Fruit fly (Drosophila melanogaster) whole organism, prepupa: ENCODE data around the gene Lam.

Source experiments
- Blimp-1 ChIP-seq: fragments of 200-800 bp; sonication (Bioruptor generic); optimal IDR thresholded peaks from 3 replicates; lab custom pipeline; 2017; ENCODE audit warnings: missing biosample characterization, missing genetic modification characterization, mild to moderate bottlenecking, moderate library complexity, missing genetic modification reagents
- CG10631 ChIP-seq: fragments of 200-800 bp; sonication (Bioruptor generic); optimal IDR thresholded peaks from 2 replicates; lab custom pipeline; 2016; ENCODE audit warnings: missing biosample characterization, missing genetic modification characterization
- CG10669 ChIP-seq: fragments of 200-800 bp; sonication (Bioruptor generic); optimal IDR thresholded peaks from 3 replicates; lab custom pipeline; 2018; ENCODE audit warnings: missing biosample characterization, mild to moderate bottlenecking, missing genetic modification characterization, moderate library complexity
- CG11294 ChIP-seq: fragments of 200-800 bp; sonication (Bioruptor generic); IDR thresholded peaks from 2 replicates; pipeline ENCODE4 v1.3.6; 2022; ENCODE audit warnings: missing biosample characterization, missing genetic modification characterization
- CG11762 ChIP-seq: fragments of 200-800 bp; sonication (Bioruptor generic); optimal IDR thresholded peaks from 3 replicates; lab custom pipeline; 2016; ENCODE audit warnings: missing biosample characterization, missing genetic modification characterization; ENCODE audit not compliant: insufficient read depth
- CG15336 ChIP-seq: fragments of 200-800 bp; sonication (Bioruptor generic); IDR thresholded peaks from 2 replicates; pipeline ENCODE4 v1.3.6; 2022; ENCODE audit warnings: missing biosample characterization, missing genetic modification characterization
- CG1621 ChIP-seq: fragments of 200-800 bp; sonication (Bioruptor generic); optimal IDR thresholded peaks from 3 replicates; lab custom pipeline; 2018; ENCODE audit warnings: missing biosample characterization, mild to moderate bottlenecking, missing genetic modification characterization
- CG16779 ChIP-seq: fragments of 200-800 bp; sonication (Bioruptor generic); optimal IDR thresholded peaks from 3 replicates; lab custom pipeline; 2017; ENCODE audit warnings: missing biosample characterization, mild to moderate bottlenecking, missing genetic modification characterization
- CG3032 ChIP-seq: fragments of 200-800 bp; optimal IDR thresholded peaks from 2 replicates; lab custom pipeline; 2019; ENCODE audit warnings: missing biosample characterization, mild to moderate bottlenecking, missing genetic modification characterization, moderate library complexity
- CG31627 ChIP-seq: fragments of 200-800 bp; sonication (Bioruptor generic); optimal IDR thresholded peaks from 3 replicates; lab custom pipeline; 2016; ENCODE audit warnings: missing biosample characterization, missing genetic modification characterization
- CG32006 ChIP-seq: fragments of 200-800 bp; sonication (Bioruptor generic); optimal IDR thresholded peaks from 3 replicates; lab custom pipeline; 2017; ENCODE audit warnings: missing biosample characterization, mild to moderate bottlenecking, missing genetic modification characterization
- CG34406 ChIP-seq: fragments of 200-800 bp; sonication (Bioruptor generic); optimal IDR thresholded peaks from 3 replicates; lab custom pipeline; 2016; ENCODE audit warnings: missing biosample characterization, missing genetic modification characterization
- CG3919 ChIP-seq: fragments of 200-800 bp; sonication (Bioruptor generic); optimal IDR thresholded peaks from 3 replicates; lab custom pipeline; 2016; ENCODE audit warnings: missing biosample characterization, missing genetic modification characterization
- CG6276 ChIP-seq: fragments of 200-800 bp; sonication (Bioruptor generic); optimal IDR thresholded peaks from 2 replicates; lab custom pipeline; 2017; ENCODE audit warnings: missing biosample characterization, mild to moderate bottlenecking, missing genetic modification characterization
- CG6792 ChIP-seq: fragments of 200-800 bp; sonication (Bioruptor generic); optimal IDR thresholded peaks from 3 replicates; lab custom pipeline; 2016; ENCODE audit warnings: missing biosample characterization, missing genetic modification characterization
- CG6808 ChIP-seq: fragments of 200-800 bp; sonication (Bioruptor generic); optimal IDR thresholded peaks from 3 replicates; lab custom pipeline; 2017; ENCODE audit warnings: missing biosample characterization, missing genetic modification characterization, mild to moderate bottlenecking, moderate library complexity, missing genetic modification reagents
- CG6854 ChIP-seq: fragments of 200-800 bp; sonication (Bioruptor generic); optimal IDR thresholded peaks from 2 replicates; lab custom pipeline; 2017; ENCODE audit warnings: missing biosample characterization, mild to moderate bottlenecking, missing genetic modification characterization
- CG7368 ChIP-seq: fragments of 200-800 bp; sonication (Bioruptor generic); optimal IDR thresholded peaks from 3 replicates; lab custom pipeline; 2016; ENCODE audit warnings: missing biosample characterization, missing genetic modification characterization
- CG8119 ChIP-seq: fragments of 200-800 bp; sonication (Bioruptor generic); IDR thresholded peaks from 3 replicates; pipeline ENCODE4 v1.3.6; 2022; ENCODE audit warnings: missing biosample characterization, missing genetic modification characterization
- CG8319 ChIP-seq: fragments of 200-800 bp; sonication (Bioruptor generic); optimal IDR thresholded peaks from 3 replicates; lab custom pipeline; 2016; ENCODE audit warnings: missing biosample characterization, missing genetic modification characterization
- CG9139 ChIP-seq: fragments of 200-800 bp; sonication (Bioruptor generic); optimal IDR thresholded peaks from 3 replicates; lab custom pipeline; 2017; ENCODE audit warnings: missing biosample characterization, mild to moderate bottlenecking, missing genetic modification characterization
- Eip93F ChIP-seq: fragments of 200-800 bp; sonication (Bioruptor generic); optimal IDR thresholded peaks from 2 replicates; lab custom pipeline; 2016; ENCODE audit warnings: missing biosample characterization, mild to moderate bottlenecking, missing genetic modification characterization
- Ets21C ChIP-seq: fragments of 200-800 bp; sonication (Bioruptor generic); optimal IDR thresholded peaks from 3 replicates; lab custom pipeline; 2016; ENCODE audit warnings: missing biosample characterization, missing genetic modification characterization
- Gug ChIP-seq: fragments of 200-800 bp; sonication (Bioruptor generic); IDR thresholded peaks from 2 replicates; pipeline ENCODE4 v1.3.6; 2022; ENCODE audit warnings: missing biosample characterization, missing genetic modification characterization
- Hr38 ChIP-seq: sonication (Bioruptor generic); optimal IDR thresholded peaks from 2 replicates; lab custom pipeline; 2016; ENCODE audit warnings: missing biosample characterization, missing genetic modification characterization
- Hr39 ChIP-seq: fragments of 200-800 bp; sonication (Bioruptor generic); optimal IDR thresholded peaks from 2 replicates; lab custom pipeline; 2016; ENCODE audit warnings: missing biosample characterization, missing genetic modification characterization
- Hr4 ChIP-seq: fragments of 200-800 bp; sonication (Bioruptor generic); optimal IDR thresholded peaks from 3 replicates; lab custom pipeline; 2016; ENCODE audit warnings: missing biosample characterization, missing genetic modification characterization
- Lpt ChIP-seq: fragments of 200-800 bp; sonication (Bioruptor generic); optimal IDR thresholded peaks from 3 replicates; lab custom pipeline; 2016; ENCODE audit warnings: missing biosample characterization, missing genetic modification characterization
- Met ChIP-seq: fragments of 200-800 bp; sonication (Bioruptor generic); optimal IDR thresholded peaks from 3 replicates; lab custom pipeline; 2016; ENCODE audit warnings: missing biosample characterization, missing genetic modification characterization
- OdsH ChIP-seq: fragments of 200-800 bp; sonication (Bioruptor generic); optimal IDR thresholded peaks from 3 replicates; lab custom pipeline; 2016; ENCODE audit warnings: missing biosample characterization, missing genetic modification characterization
- Smox ChIP-seq: fragments of 200-800 bp; sonication (Bioruptor generic); optimal IDR thresholded peaks from 3 replicates; lab custom pipeline; 2016; ENCODE audit warnings: missing biosample characterization, missing genetic modification characterization
- Sox102F ChIP-seq: fragments of 200-800 bp; sonication (Bioruptor generic); optimal IDR thresholded peaks from 2 replicates; lab custom pipeline; 2016; ENCODE audit warnings: missing biosample characterization, mild to moderate bottlenecking, missing genetic modification characterization
- Sox14 ChIP-seq: fragments of 200-800 bp; sonication (Bioruptor generic); optimal IDR thresholded peaks from 3 replicates; lab custom pipeline; 2016; ENCODE audit warnings: missing biosample characterization, missing genetic modification characterization
- Sox15 ChIP-seq: fragments of 200-800 bp; sonication (Bioruptor generic); optimal IDR thresholded peaks from 3 replicates; lab custom pipeline; 2016; ENCODE audit warnings: missing biosample characterization, missing genetic modification characterization
- acj6 ChIP-seq: fragments of 200-800 bp; sonication (Bioruptor generic); optimal IDR thresholded peaks from 3 replicates; lab custom pipeline; 2016; ENCODE audit warnings: missing biosample characterization, missing genetic modification characterization
- dac ChIP-seq: fragments of 200-800 bp; sonication (Bioruptor generic); optimal IDR thresholded peaks from 2 replicates; lab custom pipeline; 2017; ENCODE audit warnings: missing biosample characterization, mild to moderate bottlenecking, missing genetic modification characterization
- dsx ChIP-seq: fragments of 200-800 bp; optimal IDR thresholded peaks from 3 replicates; lab custom pipeline; 2019; ENCODE audit warnings: missing biosample characterization, mild to moderate bottlenecking, missing genetic modification characterization, moderate library complexity; ENCODE audit not compliant: poor library complexity, severe bottlenecking
- esn ChIP-seq: fragments of 200-800 bp; sonication (Bioruptor generic); optimal IDR thresholded peaks from 2 replicates; lab custom pipeline; 2016; ENCODE audit warnings: missing biosample characterization, mild to moderate bottlenecking, missing genetic modification characterization, moderate library complexity
- fd59A ChIP-seq: fragments of 200-800 bp; sonication (Bioruptor generic); optimal IDR thresholded peaks from 2 replicates; lab custom pipeline; 2017; ENCODE audit warnings: missing biosample characterization, mild to moderate bottlenecking, missing genetic modification characterization, missing genetic modification reagents
- fd85E ChIP-seq: fragments of 200-800 bp; sonication (Bioruptor generic); optimal IDR thresholded peaks from 3 replicates; lab custom pipeline; 2016; ENCODE audit warnings: missing biosample characterization, missing genetic modification characterization
- fkh ChIP-seq: fragments of 200-800 bp; sonication (Bioruptor generic); optimal IDR thresholded peaks from 3 replicates; lab custom pipeline; 2017; ENCODE audit warnings: missing biosample characterization, mild to moderate bottlenecking, missing genetic modification characterization, moderate library complexity
- lz ChIP-seq: fragments of 200-800 bp; sonication (Bioruptor generic); optimal IDR thresholded peaks from 3 replicates; lab custom pipeline; 2016; ENCODE audit warnings: missing biosample characterization, missing genetic modification characterization
- net ChIP-seq: fragments of 200-800 bp; sonication (Bioruptor generic); optimal IDR thresholded peaks from 3 replicates; lab custom pipeline; 2016; ENCODE audit warnings: missing biosample characterization, missing genetic modification characterization
- pdm3 ChIP-seq: fragments of 200-800 bp; sonication (Bioruptor generic); optimal IDR thresholded peaks from 3 replicates; lab custom pipeline; 2016; ENCODE audit warnings: missing biosample characterization, missing genetic modification characterization
- salr ChIP-seq, 2 experiments: fragments of 200-800 bp; sonication (Bioruptor generic); optimal IDR thresholded peaks; 3 replicates each; lab custom pipeline; 2016 to 2018; ENCODE audit warnings: missing biosample characterization in 2 of 2, missing genetic modification characterization in 2 of 2, mild to moderate bottlenecking in 1 of 2
- spab ChIP-seq: fragments of 200-800 bp; sonication (Bioruptor generic); optimal IDR thresholded peaks from 2 replicates; lab custom pipeline; 2017; ENCODE audit warnings: missing biosample characterization, mild to moderate bottlenecking, missing genetic modification characterization, missing genetic modification reagents
- svp ChIP-seq: fragments of 200-800 bp; sonication (Bioruptor generic); peaks from one replicate; lab custom pipeline; 2016; ENCODE audit warnings: missing biosample characterization, missing genetic modification characterization
- vri ChIP-seq: fragments of 200-800 bp; sonication (Bioruptor generic); optimal IDR thresholded peaks from 3 replicates; lab custom pipeline; 2016; ENCODE audit warnings: missing biosample characterization, mild to moderate bottlenecking, missing genetic modification characterization

Gene Lam

DNA sequence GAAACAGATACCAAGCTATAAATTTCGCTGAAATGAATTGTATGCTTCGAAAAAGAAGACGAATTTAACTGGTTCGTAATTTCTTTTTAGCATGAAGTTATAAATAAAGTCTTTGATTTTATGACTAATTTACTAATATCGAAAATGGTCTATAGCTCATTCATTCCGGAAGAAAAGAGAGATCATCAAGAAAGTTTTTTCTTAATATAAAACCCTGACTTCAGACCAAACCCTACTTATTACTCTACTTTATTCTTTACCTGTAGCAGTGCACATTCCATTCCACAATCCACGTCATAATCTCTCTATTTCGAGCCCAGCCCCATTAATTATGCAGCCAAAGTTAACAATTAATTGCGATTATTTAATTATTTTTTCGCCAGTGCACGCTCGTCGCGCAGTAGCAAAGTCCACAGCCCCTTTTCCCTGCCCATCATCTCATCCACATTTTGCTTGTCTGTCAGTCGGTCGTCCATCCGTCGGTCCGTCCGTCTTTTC, 48.3 kb upstream of the Lam start (continued):
- TF ChIP-seq OdsH (GFP tag; lab: Kevin White, UChicago) (peak; percentile 46), svp (GFP tag; lab: Kevin White, UChicago) (peak; percentile 68), CG15336 (peak; percentile 31; the same call in 1 of the 2 replicates), esn (GFP tag; lab: Kevin White, UChicago) (peak; percentile 36), dac (peak; percentile 15), CG31627 (GFP tag; lab: Kevin White, UChicago) (peak; percentile 18), fd59A (GFP tag; lab: Kevin White, UChicago) (peak; percentile 49), Lpt (GFP tag; lab: Kevin White, UChicago) (no peak), spab (peak; percentile 55), CG34406 (GFP tag; lab: Kevin White, UChicago) (peak; percentile 29), CG9139 (peak; percentile 26), CG3032 (tag; lab: Kevin White, UChicago) (peak; percentile 42), Blimp-1 (GFP tag; lab: Kevin White, UChicago) (no peak)

DNA sequence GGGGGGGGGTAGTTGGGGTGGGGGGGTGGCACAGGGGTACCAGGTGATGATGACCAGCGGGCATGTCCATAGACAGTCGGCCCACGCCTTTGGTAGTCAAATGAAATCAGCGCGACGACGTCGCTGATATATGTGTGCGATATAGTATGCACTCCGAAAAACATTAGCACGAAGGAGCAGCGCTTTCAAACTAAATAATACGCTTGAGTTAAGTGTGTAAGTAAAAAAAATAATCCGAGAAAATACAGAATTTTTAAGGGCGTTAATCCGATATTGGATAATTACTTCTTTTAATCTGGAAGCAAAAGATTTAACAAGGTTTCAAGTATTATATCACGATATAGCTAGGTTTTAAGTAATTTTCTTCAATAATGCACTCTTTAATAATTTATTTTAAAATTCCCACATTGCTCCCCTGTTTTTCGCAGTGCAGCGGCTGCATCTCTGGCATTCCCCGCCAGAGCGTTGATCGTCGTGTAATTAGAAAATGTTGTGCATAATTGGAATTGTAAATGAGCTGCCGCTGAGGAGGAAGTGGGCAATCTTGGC, 47.4 kb upstream of the Lam start:
- TF ChIP-seq CG9139 (no peak), CG10631 (GFP tag; lab: Kevin White, UChicago) (peak; percentile 47), CG15336 (peak; percentile 80), lz (GFP tag; lab: Kevin White, UChicago) (peak; percentile 25), CG6792 (GFP tag; lab: Kevin White, UChicago) (no peak), Eip93F (GFP tag; lab: Kevin White, UChicago) (no peak), CG31627 (GFP tag; lab: Kevin White, UChicago) (peak; percentile 10), svp (GFP tag; lab: Kevin White, UChicago) (peak; percentile 4), CG8319 (no peak), Hr38 (GFP tag; lab: Kevin White, UChicago) (no peak), pdm3 (GFP tag; lab: Kevin White, UChicago) (peak; percentile 38), fd85E (GFP tag; lab: Kevin White, UChicago) (no peak), vri (GFP tag; lab: Kevin White, UChicago) (no peak), Gug (GFP tag; lab: Robert Waterston, UW) (peak; percentile 37; the same call in 1 of the 2 replicates), OdsH (GFP tag; lab: Kevin White, UChicago) (peak; percentile 39), CG32006 (GFP tag; lab: Kevin White, UChicago) (peak; percentile 84), CG7368 (no peak), fkh (GFP tag; lab: Kevin White, UChicago) (no peak), CG34406 (GFP tag; lab: Kevin White, UChicago) (peak; percentile 15), dsx (GFP tag; lab: Kevin White, UChicago) (no peak), Met (peak; percentile 20), Smox (GFP tag; lab: Kevin White, UChicago) (no peak), CG6808 (GFP tag; lab: Kevin White, UChicago) (peak; percentile 22), fd59A (GFP tag; lab: Kevin White, UChicago) (peak; percentile 30), CG6276 (peak; percentile 56), net (GFP tag; lab: Kevin White, UChicago) (peak; percentile 21), salr (GFP tag; optimal IDR thresholded peaks at IDR 0.05; lab: Kevin White, UChicago) (peak in 1 of 2 experiments; percentile 54), CG11762 (GFP tag; lab: Kevin White, UChicago) (peak; percentile 38), CG1621 (no peak), CG6854 (no peak), CG8119 (GFP tag; lab: Robert Waterston, UW) (peak; percentile 65; the same call in 2 of the 3 replicates), Sox14 (GFP tag; lab: Kevin White, UChicago) (peak; percentile 51), acj6 (GFP tag; lab: Kevin White, UChicago) (peak; percentile 45), Lpt (GFP tag; lab: Kevin White, UChicago) (no peak), CG10669 (peak; percentile 2), Sox102F (GFP tag; lab: Kevin White, UChicago) (no peak), Sox15 (GFP tag; lab: Kevin White, UChicago) (no peak), CG16779 (no peak), CG11294 (GFP tag; lab: Robert Waterston, UW) (0 out of 2 replicates have a peak, but pooled peaks have one; percentile 10), Hr39 (GFP tag; lab: Kevin White, UChicago) (peak; percentile 15), Hr4 (peak; percentile 71), Ets21C (GFP tag; lab: Kevin White, UChicago) (no peak), CG3919 (GFP tag; lab: Kevin White, UChicago) (peak; percentile 53)
